Fruit fly (Drosophila melanogaster) whole organism, embryonic: ENCODE data around the gene CG5883.

ENCODE experiments used
- Awh ChIP-seq: fragments of 200-800 bp; sonication (Bioruptor generic); IDR thresholded peaks from 2 replicates; pipeline ENCODE4, ENCODE4 v1.3.6; 2022; ENCODE audit warnings: missing biosample characterization, missing genetic modification characterization
- Bteb2 ChIP-seq: fragments of 200-800 bp; sonication (Bioruptor generic); optimal IDR thresholded peaks from 2 replicates; lab custom pipeline; 2016; ENCODE audit warnings: missing biosample characterization, missing genetic modification characterization
- CG10431 ChIP-seq: fragments of 200-800 bp; sonication (Bioruptor generic); optimal IDR thresholded peaks from 3 replicates; lab custom pipeline; 2018; ENCODE audit warnings: missing biosample characterization, mild to moderate bottlenecking, missing genetic modification characterization
- CG12104 ChIP-seq: fragments of 200-800 bp; sonication (Bioruptor generic); optimal IDR thresholded peaks from 3 replicates; lab custom pipeline; 2016; ENCODE audit warnings: missing biosample characterization, missing genetic modification characterization
- CG16779 ChIP-seq: fragments of 200-800 bp; sonication (Bioruptor generic); IDR thresholded peaks from 2 replicates; pipeline ENCODE4 v1.3.6; 2022; ENCODE audit warnings: missing biosample characterization, missing genetic modification characterization
- amos ChIP-seq: fragments of 200-800 bp; sonication (Bioruptor generic); IDR thresholded peaks from 2 replicates; pipeline ENCODE4 v1.3.6; 2022; ENCODE audit warnings: missing biosample characterization, missing genetic modification characterization; ENCODE audit not compliant: partially characterized antibody
- bbx ChIP-seq: fragments of 200-800 bp; sonication (Bioruptor generic); IDR thresholded peaks from 2 replicates; pipeline ENCODE4 v1.3.6; 2022; ENCODE audit warnings: missing biosample characterization, missing genetic modification characterization; ENCODE audit not compliant: partially characterized antibody
- chif ChIP-seq, 2 experiments: fragments of 200-800 bp; sonication (Bioruptor generic); optimal IDR thresholded peaks; 3 replicates each; lab custom pipeline; 2016; ENCODE audit warnings: missing biosample characterization in 2 of 2, missing genetic modification characterization in 2 of 2
- disco-r ChIP-seq: fragments of 200-800 bp; sonication (Bioruptor generic); optimal IDR thresholded peaks from 2 replicates; lab custom pipeline; 2016; ENCODE audit warnings: missing biosample characterization, missing genetic modification characterization
- kah ChIP-seq: fragments of 200-800 bp; sonication (Bioruptor generic); optimal IDR thresholded peaks from 2 replicates; lab custom pipeline; 2018; ENCODE audit warnings: missing biosample characterization, mild to moderate bottlenecking, missing genetic modification characterization
- mld ChIP-seq: fragments of 200-800 bp; sonication (Bioruptor generic); IDR thresholded peaks from 3 replicates; pipeline ENCODE4 v1.3.6; 2022; ENCODE audit warnings: missing biosample characterization, missing genetic modification characterization; ENCODE audit not compliant: partially characterized antibody
- vfl ChIP-seq: fragments of 200-800 bp; sonication (Bioruptor generic); optimal IDR thresholded peaks from 2 replicates; lab custom pipeline; 2016; ENCODE audit warnings: missing biosample characterization, missing genetic modification characterization

- TF ChIP-seq Awh (no peak), CG16779 (GFP tag; lab: Robert Waterston, UW) (no peak), chif (GFP tag; optimal IDR thresholded peaks at IDR 0.05; lab: Kevin White, UChicago) (no peak), CG12104 (GFP tag; lab: Kevin White, UChicago) (no peak), bbx (GFP tag; lab: Robert Waterston, UW) (no peak), mld (GFP tag; lab: Robert Waterston, UW) (no peak), kah (no peak), vfl (GFP tag; lab: Kevin White, UChicago) (no peak), amos (GFP tag; lab: Robert Waterston, UW) (peak; percentile 22), Bteb2 (GFP tag; lab: Kevin White, UChicago) (no peak), disco-r (GFP tag; lab: Kevin White, UChicago) (no peak), CG10431 (GFP tag; lab: Kevin White, UChicago) (no peak)
These were observed 26.4 kb downstream of the CG5883 start for dm6 chr3L:11918217-11918616.
